Fruit fly (Drosophila melanogaster) whole organism, wandering third instar larva: ENCODE measurements around the gene CG5162.

Source experiments
- Abd-B ChIP-seq: fragments of >200 bp; optimal IDR thresholded peaks from 2 replicates; lab custom pipeline; 2017; ENCODE audit warnings: missing biosample characterization, missing genetic modification characterization
- CG9705 ChIP-seq: fragments of 200-800 bp; sonication (Bioruptor generic); optimal IDR thresholded peaks from 2 replicates; lab custom pipeline; 2018; ENCODE audit warnings: missing biosample characterization, mild to moderate bottlenecking, missing genetic modification characterization
- CrebA ChIP-seq: fragments of 200-800 bp; sonication (Bioruptor generic); optimal IDR thresholded peaks from 2 replicates; lab custom pipeline; 2016; ENCODE audit warnings: missing biosample characterization, mild to moderate bottlenecking, missing genetic modification characterization, borderline replicate concordance
- Dfd ChIP-seq: fragments of >200 bp; optimal IDR thresholded peaks from 2 replicates; lab custom pipeline; 2017; ENCODE audit warnings: missing biosample characterization, missing genetic modification characterization
- Dif ChIP-seq: fragments of 200-275, 200-300 bp; sonication (Bioruptor generic); optimal IDR thresholded peaks from 2 replicates; lab custom pipeline; 2018; ENCODE audit warnings: missing biosample characterization, missing genetic modification characterization; ENCODE audit not compliant: partially characterized antibody
- GATAd ChIP-seq: sonication (Bioruptor generic); optimal IDR thresholded peaks from 2 replicates; lab custom pipeline; 2016; ENCODE audit warnings: missing biosample characterization, missing genetic modification characterization
- HLH106 ChIP-seq: fragments of 200-800 bp; optimal IDR thresholded peaks from 3 replicates; lab custom pipeline; 2019; ENCODE audit warnings: missing biosample characterization, mild to moderate bottlenecking, missing genetic modification characterization, moderate library complexity
- Hnf4 ChIP-seq: fragments of 200-800 bp; sonication (Bioruptor generic); optimal IDR thresholded peaks from 2 replicates; lab custom pipeline; 2016; ENCODE audit warnings: missing biosample characterization, mild to moderate bottlenecking, missing genetic modification characterization
- Hr78 ChIP-seq: fragments of >200 bp; optimal IDR thresholded peaks from 2 replicates; lab custom pipeline; 2017; ENCODE audit warnings: missing biosample characterization, missing genetic modification characterization
- Hr83 ChIP-seq: fragments of 200-300 bp; sonication (Bioruptor generic); optimal IDR thresholded peaks from 2 replicates; lab custom pipeline; 2016; ENCODE audit warnings: missing biosample characterization, mild to moderate bottlenecking, missing genetic modification characterization, moderate library complexity; ENCODE audit not compliant: poor library complexity, severe bottlenecking
- Jra ChIP-seq: sonication (Bioruptor generic); optimal IDR thresholded peaks from 2 replicates; lab custom pipeline; 2016; ENCODE audit warnings: missing biosample characterization, missing genetic modification characterization
- Mio ChIP-seq: sonication (Bioruptor generic); optimal IDR thresholded peaks from 2 replicates; lab custom pipeline; 2016; ENCODE audit warnings: missing biosample characterization, missing genetic modification characterization
- Myc ChIP-seq: fragments of >200 bp; optimal IDR thresholded peaks from 2 replicates; lab custom pipeline; 2017
- N ChIP-seq: fragments of >200 bp; optimal IDR thresholded peaks from 2 replicates; lab custom pipeline; 2018; ENCODE audit warnings: missing biosample characterization, missing external identifiers, missing genetic modification characterization
- OdsH ChIP-seq: fragments of 200-800 bp; sonication (Bioruptor generic); optimal IDR thresholded peaks from 2 replicates; lab custom pipeline; 2016; ENCODE audit warnings: missing biosample characterization, mild to moderate bottlenecking, missing genetic modification characterization
- Rel ChIP-seq, 2 experiments: fragments of 200-800 bp; sonication (Bioruptor generic) in 1 of 2; optimal IDR thresholded peaks; 2 replicates in 1 of 2; 3 replicates in 1 of 2; lab custom pipeline; 2016 to 2019; ENCODE audit warnings: mild to moderate bottlenecking in 2 of 2, missing biosample characterization in 2 of 2, missing genetic modification characterization in 2 of 2, moderate library complexity in 1 of 2
- Sp1 ChIP-seq: fragments of 200-800 bp; sonication (Bioruptor generic); optimal IDR thresholded peaks from 3 replicates; lab custom pipeline; 2019; ENCODE audit warnings: missing biosample characterization, mild to moderate bottlenecking, missing genetic modification characterization, moderate library complexity
- Vsx2 ChIP-seq: fragments of 200-300, 225-300 bp; sonication (Bioruptor generic); optimal IDR thresholded peaks from 2 replicates; lab custom pipeline; 2018; ENCODE audit warnings: missing biosample characterization, missing genetic modification characterization; ENCODE audit not compliant: partially characterized antibody
- br ChIP-seq: fragments of 200-800 bp; sonication (Bioruptor generic); optimal IDR thresholded peaks from 2 replicates; lab custom pipeline; 2016; ENCODE audit warnings: missing biosample characterization, missing genetic modification characterization
- brk ChIP-seq: fragments of 200-800 bp; sonication (Bioruptor generic); optimal IDR thresholded peaks from 2 replicates; lab custom pipeline; 2016; ENCODE audit warnings: missing biosample characterization, mild to moderate bottlenecking, missing genetic modification characterization
- dl ChIP-seq, 2 experiments: fragments of 175-275, 200-275 bp in 1 of 2; fragments of 200-275 bp in 1 of 2; sonication (Bioruptor generic); optimal IDR thresholded peaks; lab custom pipeline; 2018; ENCODE audit warnings: mild to moderate bottlenecking in 2 of 2, missing biosample characterization in 2 of 2, missing genetic modification characterization in 2 of 2, moderate library complexity in 2 of 2; ENCODE audit not compliant: partially characterized antibody in 2 of 2, insufficient read depth in 1 of 2
- dmrt93B ChIP-seq: fragments of 200-800 bp; sonication (Bioruptor generic); optimal IDR thresholded peaks from 2 replicates; lab custom pipeline; 2018; ENCODE audit warnings: missing biosample characterization, mild to moderate bottlenecking, missing genetic modification characterization
- dsf ChIP-seq: sonication (Bioruptor generic); optimal IDR thresholded peaks from 2 replicates; lab custom pipeline; 2016; ENCODE audit warnings: missing biosample characterization, missing genetic modification characterization, borderline replicate concordance
- ey ChIP-seq: fragments of 200-800 bp; sonication (Bioruptor generic); optimal IDR thresholded peaks from 2 replicates; lab custom pipeline; 2016; ENCODE audit warnings: missing biosample characterization, missing genetic modification characterization
- foxo ChIP-seq, 2 experiments: fragments of 200-800 bp; sonication (Bioruptor generic); optimal IDR thresholded peaks; 2 replicates in 1 of 2; 3 replicates in 1 of 2; lab custom pipeline; 2016 to 2017; ENCODE audit warnings: missing biosample characterization in 2 of 2, missing genetic modification characterization in 2 of 2
- fru ChIP-seq: fragments of 200-800 bp; sonication (Bioruptor generic); optimal IDR thresholded peaks from 3 replicates; lab custom pipeline; 2016; ENCODE audit warnings: missing biosample characterization, mild to moderate bottlenecking, missing genetic modification characterization
- h ChIP-seq: fragments of 200-800 bp; sonication (Bioruptor generic); optimal IDR thresholded peaks from 3 replicates; lab custom pipeline; 2016; ENCODE audit warnings: missing biosample characterization, mild to moderate bottlenecking, missing genetic modification characterization
- jim ChIP-seq: fragments of 175-275, 200-325 bp; sonication (Bioruptor generic); optimal IDR thresholded peaks from 2 replicates; lab custom pipeline; 2016; ENCODE audit warnings: missing biosample characterization, mild to moderate bottlenecking, missing genetic modification characterization
- lola ChIP-seq: fragments of >200 bp; optimal IDR thresholded peaks from 2 replicates; lab custom pipeline; 2017; ENCODE audit warnings: missing biosample characterization, missing genetic modification characterization
- pan ChIP-seq: fragments of >200 bp; optimal IDR thresholded peaks from 2 replicates; lab custom pipeline; 2017
- psq ChIP-seq: fragments of 200-800 bp; sonication (Bioruptor generic); optimal IDR thresholded peaks from 3 replicates; lab custom pipeline; 2017; ENCODE audit warnings: missing biosample characterization, mild to moderate bottlenecking, missing genetic modification characterization, moderate library complexity
- rgr ChIP-seq: fragments of 200-800 bp; sonication (Bioruptor generic); optimal IDR thresholded peaks from 3 replicates; lab custom pipeline; 2016; ENCODE audit warnings: missing biosample characterization, mild to moderate bottlenecking, missing genetic modification characterization
- sage ChIP-seq: fragments of 200-800 bp; sonication (Bioruptor generic); optimal IDR thresholded peaks from 2 replicates; lab custom pipeline; 2016; ENCODE audit warnings: missing biosample characterization, mild to moderate bottlenecking, missing genetic modification characterization
- sv ChIP-seq: fragments of 200-800 bp; sonication (Bioruptor generic); optimal IDR thresholded peaks from 3 replicates; lab custom pipeline; 2016; ENCODE audit warnings: missing biosample characterization, missing genetic modification characterization
- tai ChIP-seq: sonication (Bioruptor generic); optimal IDR thresholded peaks from 2 replicates; lab custom pipeline; 2016; ENCODE audit warnings: missing biosample characterization, missing genetic modification characterization
- usp ChIP-seq: fragments of >200 bp; optimal IDR thresholded peaks from 2 replicates; lab custom pipeline; 2017; ENCODE audit warnings: missing biosample characterization, missing genetic modification characterization

The CG5162 gene

dm6 chrX:17215004-17215403 is at the start of gene CG5162:
Gene CG5162 (plus strand): TSS chrX:17215304.
- TF ChIP-seq Abd-B (GFP tag; lab: Kevin White, UChicago) (no peak), Hr83 (GFP tag; lab: Kevin White, UChicago) (no peak), dmrt93B (GFP tag; lab: Kevin White, UChicago) (no peak), Vsx2 (GFP tag; lab: Kevin White, UChicago) (no peak), Sp1 (GFP tag; lab: Kevin White, UChicago) (no peak), lola (GFP tag; lab: Kevin White, UChicago) (no peak), Mio (GFP tag; lab: Kevin White, UChicago) (no peak), dsf (no peak), fru (GFP tag; lab: Kevin White, UChicago) (no peak), HLH106 (no peak), psq (GFP tag; lab: Kevin White, UChicago) (no peak), CrebA (no peak), pan (lab: Kevin White, UChicago) (no peak)

DNA sequence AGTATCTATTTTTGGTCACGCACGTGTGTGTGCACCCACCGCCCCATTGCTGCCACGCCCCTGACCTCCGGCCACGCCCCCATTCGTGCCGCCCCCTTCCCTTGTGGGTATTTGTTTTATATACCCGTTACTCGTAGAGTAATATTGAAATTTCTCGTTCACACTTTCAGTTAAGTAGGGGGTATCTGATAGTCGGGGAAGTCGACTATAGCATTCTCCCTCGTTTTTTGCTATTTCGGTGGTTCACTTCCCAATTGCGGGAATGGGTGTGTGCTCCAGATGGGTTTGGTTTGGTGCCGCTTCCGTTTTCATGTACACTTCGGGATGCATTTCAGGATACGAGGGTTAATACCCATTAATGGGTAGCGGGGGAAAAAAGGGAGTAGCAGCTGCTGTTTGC is 47.8 kb upstream of the CG5162 start:
- TF ChIP-seq h (GFP tag; lab: Kevin White, UChicago) (no peak), N (GFP tag; lab: Kevin White, UChicago) (no peak), Vsx2 (GFP tag; lab: Kevin White, UChicago) (no peak), Abd-B (GFP tag; lab: Kevin White, UChicago) (no peak), HLH106 (no peak), Hnf4 (no peak), GATAd (GFP tag; lab: Kevin White, UChicago) (no peak), Rel (GFP tag; optimal IDR thresholded peaks at IDR 0.05; lab: Kevin White, UChicago) (no peak), Rel (tag; optimal IDR thresholded peaks at IDR 0.05; lab: Kevin White, UChicago) (no peak), Hr78 (GFP tag; lab: Kevin White, UChicago) (no peak), rgr (no peak), fru (GFP tag; lab: Kevin White, UChicago) (no peak), CrebA (no peak), dmrt93B (GFP tag; lab: Kevin White, UChicago) (no peak), ey (GFP tag; lab: Kevin White, UChicago) (no peak), sv (GFP tag; lab: Kevin White, UChicago) (no peak)
- TF ChIP-seq, all 38 proteins: peak for 0

dm6 chrX:17170484-17170944 is 44.6 kb upstream of the CG5162 start:
- peak; percentile 31 for TF ChIP-seq fru (GFP tag; lab: Kevin White, UChicago)
- no peak for TF ChIP-seq jim (GFP tag; lab: Kevin White, UChicago)
- TF ChIP-seq Hr83 (GFP tag; lab: Kevin White, UChicago), result no peak
- TF ChIP-seq dmrt93B (GFP tag; lab: Kevin White, UChicago), result peak; percentile 21
- TF ChIP-seq CG9705 (GFP tag; lab: Kevin White, UChicago), result peak; percentile 31
- TF ChIP-seq Sp1 (GFP tag; lab: Kevin White, UChicago), result peak; percentile 72
- TF ChIP-seq rgr, result peak; percentile 33
- no peak for TF ChIP-seq sv (GFP tag; lab: Kevin White, UChicago)
- peak; percentile 3 for TF ChIP-seq OdsH (GFP tag; lab: Kevin White, UChicago)
- no peak for TF ChIP-seq br (GFP tag; lab: Kevin White, UChicago)
- no peak for TF ChIP-seq usp (GFP tag; lab: Kevin White, UChicago)
- TF ChIP-seq CrebA, result peak; percentile 13
- no peak for TF ChIP-seq tai (GFP tag; lab: Kevin White, UChicago)
- peak; percentile 62 for TF ChIP-seq psq (GFP tag; lab: Kevin White, UChicago)
- TF ChIP-seq Hr78 (GFP tag; lab: Kevin White, UChicago), result no peak
- TF ChIP-seq Dif (GFP tag; lab: Kevin White, UChicago), result peak; percentile 88
- no peak for TF ChIP-seq sage (GFP tag; lab: Kevin White, UChicago)
- no peak for TF ChIP-seq Dfd (GFP tag; lab: Kevin White, UChicago)
- TF ChIP-seq Abd-B (GFP tag; lab: Kevin White, UChicago), result no peak
- peak; percentile 69 for TF ChIP-seq Vsx2 (GFP tag; lab: Kevin White, UChicago)
- no peak for TF ChIP-seq Mio (GFP tag; lab: Kevin White, UChicago)
- TF ChIP-seq lola (GFP tag; lab: Kevin White, UChicago), result no peak
- peak; percentile 75 to 87 for TF ChIP-seq dl (GFP tag; optimal IDR thresholded peaks at IDR 0.05; lab: Kevin White, UChicago; ENCODE audit: insufficient read depth in 1 of 2, partially characterized antibody in 2 of 2)
- TF ChIP-seq ey (GFP tag; lab: Kevin White, UChicago), result no peak
- no peak for TF ChIP-seq brk (GFP tag; lab: Kevin White, UChicago)
- TF ChIP-seq N (GFP tag; lab: Kevin White, UChicago), result no peak
- no peak for TF ChIP-seq Jra
- TF ChIP-seq Hnf4, result no peak
- TF ChIP-seq HLH106, result peak; percentile 76
- TF ChIP-seq Rel (GFP tag; optimal IDR thresholded peaks at IDR 0.05; lab: Kevin White, UChicago), result no peak
- TF ChIP-seq Rel (tag; optimal IDR thresholded peaks at IDR 0.05; lab: Kevin White, UChicago), result peak; percentile 37
- peak; percentile 32 for TF ChIP-seq h (GFP tag; lab: Kevin White, UChicago)
- peak in 1 of 2 experiments; percentile 57 for TF ChIP-seq foxo (GFP tag; optimal IDR thresholded peaks at IDR 0.05; lab: Kevin White, UChicago)
- no peak for TF ChIP-seq Myc (lab: Kevin White, UChicago)
